Fruit fly (Drosophila melanogaster) whole organism, embryonic: ENCODE measurements around the gene ALiX.

ENCODE experiments used
- BEAF-32 ChIP-seq: fragments of 200-800 bp; sonication (Bioruptor generic); optimal IDR thresholded peaks from 3 replicates; lab custom pipeline; 2017; ENCODE audit warnings: missing biosample characterization, missing genetic modification characterization, mild to moderate bottlenecking, moderate library complexity, missing genetic modification reagents
- CG13296 ChIP-seq: fragments of 200-800 bp; sonication (Bioruptor generic); optimal IDR thresholded peaks from 3 replicates; lab custom pipeline; 2018; ENCODE audit warnings: missing biosample characterization, mild to moderate bottlenecking, missing genetic modification characterization
- CG14050 ChIP-seq: fragments of 200-800 bp; sonication (Bioruptor generic); IDR thresholded peaks from 3 replicates; pipeline ENCODE4 v1.3.6; 2022; ENCODE audit warnings: missing biosample characterization, missing genetic modification characterization
- CG1603 ChIP-seq: fragments of 200-800 bp; sonication (Bioruptor generic); optimal IDR thresholded peaks from 2 replicates; lab custom pipeline; 2019; ENCODE audit warnings: missing biosample characterization, mild to moderate bottlenecking, missing genetic modification characterization, moderate library complexity
- CG3726 ChIP-seq: fragments of 200-800 bp; sonication (Bioruptor generic); IDR thresholded peaks from 3 replicates; pipeline ENCODE4, ENCODE4 v1.3.6; 2022; ENCODE audit warnings: missing biosample characterization, missing genetic modification characterization
- CG4617 ChIP-seq: fragments of 200-800 bp; sonication (Bioruptor generic); optimal IDR thresholded peaks from 3 replicates; lab custom pipeline; 2016; ENCODE audit warnings: missing biosample characterization, missing genetic modification characterization, borderline replicate concordance
- CG5953 ChIP-seq: fragments of 200-800 bp; sonication (Bioruptor generic); IDR thresholded peaks from 2 replicates; pipeline ENCODE4 v1.3.6; 2022; ENCODE audit warnings: missing biosample characterization, missing genetic modification characterization
- CG6854 ChIP-seq: fragments of 200-800 bp; sonication (Bioruptor generic); optimal IDR thresholded peaks from 3 replicates; lab custom pipeline; 2017; ENCODE audit warnings: missing biosample characterization, mild to moderate bottlenecking, missing genetic modification characterization
- CG8478 ChIP-seq: fragments of >200 bp; optimal IDR thresholded peaks from 2 replicates; lab custom pipeline; 2018
- CG9797 ChIP-seq: fragments of 200-800 bp; sonication (Bioruptor generic); optimal IDR thresholded peaks from 3 replicates; lab custom pipeline; 2018; ENCODE audit warnings: missing biosample characterization, mild to moderate bottlenecking, missing genetic modification characterization
- CG9817 ChIP-seq: fragments of 200-800 bp; sonication (Bioruptor generic); optimal IDR thresholded peaks from 2 replicates; lab custom pipeline; 2018; ENCODE audit warnings: missing biosample characterization, mild to moderate bottlenecking, missing genetic modification characterization, moderate library complexity
- CHES-1-like ChIP-seq: fragments of 200-800 bp; sonication (Bioruptor generic); optimal IDR thresholded peaks from 2 replicates; lab custom pipeline; 2016; ENCODE audit warnings: missing biosample characterization, missing genetic modification characterization
- Dll ChIP-seq: fragments of 200-800 bp; sonication (Bioruptor generic); IDR thresholded peaks from 4 replicates; pipeline ENCODE4 v1.3.6; 2022; ENCODE audit warnings: missing biosample characterization, missing genetic modification characterization; ENCODE audit not compliant: partially characterized antibody
- Dp ChIP-seq: fragments of 200-800 bp; sonication (Bioruptor generic); optimal IDR thresholded peaks from 2 replicates; lab custom pipeline; 2018; ENCODE audit warnings: missing biosample characterization, mild to moderate bottlenecking, missing genetic modification characterization, moderate library complexity
- E2f2 ChIP-seq: fragments of 200-800 bp; sonication (Bioruptor generic); IDR thresholded peaks from 2 replicates; pipeline ENCODE4 v1.3.6; 2022; ENCODE audit warnings: missing biosample characterization, missing genetic modification characterization
- HLH3B ChIP-seq: fragments of 200-800 bp; sonication (Bioruptor generic); IDR thresholded peaks from 2 replicates; pipeline ENCODE4 v1.3.6; 2022; ENCODE audit warnings: missing biosample characterization, missing genetic modification characterization
- Hr51 ChIP-seq, 2 experiments: fragments of 200-800 bp; sonication (Bioruptor generic); optimal IDR thresholded peaks; 2 replicates in 1 of 2; 3 replicates in 1 of 2; lab custom pipeline; 2016 to 2018; ENCODE audit warnings: missing biosample characterization in 2 of 2, missing genetic modification characterization in 2 of 2, mild to moderate bottlenecking in 1 of 2, moderate library complexity in 1 of 2
- MBD-R2 ChIP-seq: fragments of 200-800 bp; sonication (Bioruptor generic); IDR thresholded peaks from 2 replicates; pipeline ENCODE4 v1.3.6; 2022; ENCODE audit warnings: missing biosample characterization, missing genetic modification characterization
- MESR4 ChIP-seq: fragments of 200-800 bp; sonication (Bioruptor generic); optimal IDR thresholded peaks from 2 replicates; lab custom pipeline; 2018; ENCODE audit warnings: missing biosample characterization, mild to moderate bottlenecking, missing genetic modification characterization, moderate library complexity
- Pdp1 ChIP-seq, 2 experiments: fragments of 200-800 bp; sonication (Bioruptor generic); optimal IDR thresholded peaks; 3 replicates each; lab custom pipeline; 2016; ENCODE audit warnings: missing biosample characterization in 2 of 2, missing genetic modification characterization in 2 of 2, mild to moderate bottlenecking in 1 of 2, moderate library complexity in 1 of 2
- Scr ChIP-seq: fragments of 200-800 bp; sonication (Bioruptor generic); IDR thresholded peaks from 2 replicates; pipeline ENCODE4 v1.3.6; 2022; ENCODE audit warnings: missing biosample characterization, missing genetic modification characterization; ENCODE audit not compliant: partially characterized antibody
- Side ChIP-seq: fragments of 200-800 bp; sonication (Bioruptor generic); optimal IDR thresholded peaks from 2 replicates; lab custom pipeline; 2016; ENCODE audit warnings: missing biosample characterization, missing genetic modification characterization
- Sin3A ChIP-seq: fragments of >200 bp; optimal IDR thresholded peaks from 2 replicates; lab custom pipeline; 2018
- Vsx1 ChIP-seq: fragments of 200-800 bp; sonication (Bioruptor generic); optimal IDR thresholded peaks from 2 replicates; lab custom pipeline; 2017; ENCODE audit warnings: missing biosample characterization, mild to moderate bottlenecking, missing genetic modification characterization, missing genetic modification reagents
- YL-1 ChIP-seq: fragments of 200-800 bp; sonication (Bioruptor generic); optimal IDR thresholded peaks from 3 replicates; lab custom pipeline; 2017; ENCODE audit warnings: missing biosample characterization, mild to moderate bottlenecking, missing genetic modification characterization
- btn ChIP-seq: fragments of 200-800 bp; sonication (Bioruptor generic); optimal IDR thresholded peaks from 2 replicates; lab custom pipeline; 2016; ENCODE audit warnings: missing biosample characterization, missing genetic modification characterization
- crol ChIP-seq: fragments of 200-800 bp; sonication (Bioruptor generic); IDR thresholded peaks from 2 replicates; pipeline ENCODE4 v1.3.6; 2022; ENCODE audit warnings: missing biosample characterization, missing genetic modification characterization
- crp ChIP-seq, 2 experiments: fragments of 200-800 bp; sonication (Bioruptor generic); optimal IDR thresholded peaks; 2 replicates in 1 of 2; 3 replicates in 1 of 2; lab custom pipeline; 2017; ENCODE audit warnings: missing biosample characterization in 2 of 2, missing genetic modification characterization in 2 of 2, mild to moderate bottlenecking in 1 of 2, moderate library complexity in 1 of 2
- dmrt11E ChIP-seq: fragments of 200-800 bp; sonication (Bioruptor generic); optimal IDR thresholded peaks from 3 replicates; lab custom pipeline; 2018; ENCODE audit warnings: missing biosample characterization, mild to moderate bottlenecking, missing genetic modification characterization, moderate library complexity
- fu2 ChIP-seq: fragments of 200-800 bp; sonication (Bioruptor generic); optimal IDR thresholded peaks from 2 replicates; lab custom pipeline; 2016; ENCODE audit warnings: missing biosample characterization, missing genetic modification characterization
- gfzf ChIP-seq: fragments of 200-800 bp; sonication (Bioruptor generic); optimal IDR thresholded peaks from 2 replicates; lab custom pipeline; 2016; ENCODE audit warnings: missing biosample characterization, mild to moderate bottlenecking, missing genetic modification characterization, moderate library complexity
- oc ChIP-seq: fragments of 200-800 bp; sonication (Bioruptor generic); optimal IDR thresholded peaks from 2 replicates; lab custom pipeline; 2018; ENCODE audit warnings: missing biosample characterization, mild to moderate bottlenecking, missing genetic modification characterization, moderate library complexity
- pan ChIP-seq, 4 experiments: fragments of >200 bp in 3 of 4; fragments of 200-800 bp in 1 of 4; sonication (Bioruptor generic) in 1 of 4; optimal IDR thresholded peaks in 3 of 4; IDR thresholded peaks in 1 of 4; 2 replicates each; pipeline versions ENCODE4 v1.3.6 to Lab custom; 2017 to 2022; ENCODE audit warnings: missing biosample characterization in 2 of 4, missing genetic modification characterization in 2 of 4, mixed read lengths in 1 of 4
- pho ChIP-seq: fragments of 200-800 bp; sonication (Bioruptor generic); optimal IDR thresholded peaks from 2 replicates; lab custom pipeline; 2016; ENCODE audit warnings: missing biosample characterization, missing genetic modification characterization
- pzg ChIP-seq: fragments of 200-800 bp; sonication (Bioruptor generic); optimal IDR thresholded peaks from 3 replicates; lab custom pipeline; 2018; ENCODE audit warnings: missing biosample characterization, mild to moderate bottlenecking, missing genetic modification characterization, moderate library complexity
- run ChIP-seq: fragments of 200-800 bp; sonication (Bioruptor generic); optimal IDR thresholded peaks from 3 replicates; lab custom pipeline; 2018; ENCODE audit warnings: missing biosample characterization, mild to moderate bottlenecking, missing genetic modification characterization
- trem ChIP-seq: fragments of 200-800 bp; optimal IDR thresholded peaks from 3 replicates; lab custom pipeline; 2019; ENCODE audit warnings: missing biosample characterization, mild to moderate bottlenecking, missing genetic modification characterization, moderate library complexity

Gene ALiX

DNA sequence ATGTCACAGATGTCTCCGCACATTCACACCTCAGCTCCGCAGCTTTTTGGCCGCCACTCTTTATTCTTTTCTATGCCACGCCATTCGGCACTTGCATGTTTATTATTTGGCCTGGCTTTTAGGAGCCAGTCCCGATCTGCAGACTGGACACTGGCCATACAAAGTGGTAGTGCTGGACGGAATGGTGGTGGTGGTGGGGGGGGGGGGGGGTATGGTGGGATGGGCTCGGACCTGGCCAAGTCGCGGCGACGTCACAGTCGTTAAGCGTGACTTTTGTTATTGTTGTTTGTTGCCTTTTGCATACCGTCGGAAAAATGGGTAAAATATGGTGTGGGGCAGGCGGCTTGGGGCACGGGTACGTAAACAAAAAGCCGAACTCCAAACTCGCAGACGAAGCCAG is 14.8 kb downstream of the ALiX start:
- TF ChIP-seq crol (GFP tag; lab: Robert Waterston, UW) (peak; percentile 59), Hr51 (GFP tag; optimal IDR thresholded peaks at IDR 0.05; lab: Kevin White, UChicago) (no peak), fu2 (GFP tag; lab: Kevin White, UChicago) (no peak), CG6854 (GFP tag; lab: Kevin White, UChicago) (no peak), CG9817 (tag; lab: Kevin White, UChicago) (no peak), CHES-1-like (GFP tag; lab: Kevin White, UChicago) (no peak), Scr (no peak)

- peak; percentile 0 for TF ChIP-seq Sin3A (lab: Kevin White, UChicago)
- no peak for TF ChIP-seq Side
- no peak for TF ChIP-seq crp (GFP tag; optimal IDR thresholded peaks at IDR 0.05; lab: Kevin White, UChicago)
- peak; percentile 79 for TF ChIP-seq CG4617 (GFP tag; lab: Kevin White, UChicago)
- TF ChIP-seq Vsx1 = peak; percentile 99
- peak; percentile 94 for TF ChIP-seq E2f2 (GFP tag; lab: Robert Waterston, UW)
- TF ChIP-seq btn = no peak
- peak; percentile 38 for TF ChIP-seq YL-1
- peak; percentile 71 for TF ChIP-seq pzg (GFP tag; lab: Kevin White, UChicago)
- no peak for TF ChIP-seq Pdp1 (GFP tag; optimal IDR thresholded peaks at IDR 0.05; lab: Kevin White, UChicago)
- TF ChIP-seq gfzf (GFP tag; lab: Kevin White, UChicago) = peak; percentile 85
- TF ChIP-seq CG3726 (GFP tag; lab: Robert Waterston, UW) = no peak
- no peak for TF ChIP-seq HLH3B (GFP tag; lab: Robert Waterston, UW)
- no peak for TF ChIP-seq CG13296 (GFP tag; lab: Kevin White, UChicago)
- peak; percentile 91 for TF ChIP-seq MESR4 (GFP tag; lab: Kevin White, UChicago)
- peak; percentile 61 for TF ChIP-seq CG9797 (GFP tag; lab: Kevin White, UChicago)
- TF ChIP-seq MBD-R2 (GFP tag; lab: Robert Waterston, UW) = peak; percentile 63
- peak; percentile 3 for TF ChIP-seq BEAF-32 (GFP tag; lab: Kevin White, UChicago)
- no peak for TF ChIP-seq CG14050 (GFP tag; lab: Robert Waterston, UW)
- TF ChIP-seq pho = no peak
- peak; percentile 37 for TF ChIP-seq CG1603 (tag; lab: Kevin White, UChicago)
- peak; percentile 92 for TF ChIP-seq Dp
- TF ChIP-seq trem = peak; percentile 14
- 0 out of 4 replicates have a peak, but pooled peaks have one; percentile 13 for TF ChIP-seq Dll (GFP tag; lab: Robert Waterston, UW)
- TF ChIP-seq oc = no peak
These were observed 18.1 kb downstream of the ALiX start, which contains the start of gene Sce for dm6 chr3R:27681799-27682198. Sce (minus strand) TSS chr3R:27682029.

- TF ChIP-seq dmrt11E (no peak), CG5953 (0 out of 2 replicates have a peak, but pooled peaks have one; percentile 27), CG8478 (peak; percentile 52), pan (optimal IDR thresholded peaks at IDR 0.05; lab: Kevin White, UChicago) (no peak), pan (GFP tag; optimal IDR thresholded peaks at IDR 0.05 in 1 of 2, IDR thresholded peaks at IDR 0.05 in 1 of 2) (no peak), run (tag; lab: Kevin White, UChicago) (no peak)
These were observed 20.2 kb downstream of the ALiX start for dm6 chr3R:27679667-27680066.
